Worm (Caenorhabditis elegans) whole organism, L1 larva: ENCODE measurements around the gene nfya-1.

Experiments
- C04F5.9 ChIP-seq: sonication (generic microtip); optimal IDR thresholded peaks from 2 replicates; lab custom pipeline; 2016; ENCODE audit warnings: missing genetic modification characterization, missing compliant biosample characterization
- C16A3.4 ChIP-seq: fragments of 150-350 bp; optimal IDR thresholded peaks from 2 replicates; lab custom pipeline; 2014; ENCODE audit warnings: missing biosample characterization, missing genetic modification characterization
- F16B12.6 ChIP-seq: fragments of 150-350 bp; optimal IDR thresholded peaks from 2 replicates; lab custom pipeline; 2014; ENCODE audit warnings: missing biosample characterization, missing genetic modification characterization
- aha-1 ChIP-seq: fragments of 150-350 bp; optimal IDR thresholded peaks from 2 replicates; lab custom pipeline; 2014; ENCODE audit warnings: missing biosample characterization, missing genetic modification characterization
- blmp-1 ChIP-seq: fragments of 150-350 bp; optimal IDR thresholded peaks from 2 replicates; lab custom pipeline; 2014; ENCODE audit warnings: missing biosample characterization, missing genetic modification characterization
- ceh-8 ChIP-seq: fragments of 200-800 bp; sonication (Bioruptor generic); optimal IDR thresholded peaks from 2 replicates; lab custom pipeline; 2018; ENCODE audit warnings: mild to moderate bottlenecking, missing genetic modification characterization, moderate library complexity, missing compliant biosample characterization
- ceh-82 ChIP-seq, 3 experiments: fragments of 150-350 bp in 1 of 3; sonication (generic microtip) in 2 of 3; optimal IDR thresholded peaks; 2 replicates each; lab custom pipeline; 2014 to 2017; ENCODE audit warnings: missing biosample characterization in 3 of 3, missing genetic modification characterization in 3 of 3
- ceh-90 ChIP-seq: sonication (generic microtip); optimal IDR thresholded peaks from 2 replicates; lab custom pipeline; 2016; ENCODE audit warnings: missing genetic modification characterization, missing compliant biosample characterization
- dsc-1 ChIP-seq: sonication (generic microtip); optimal IDR thresholded peaks from 2 replicates; lab custom pipeline; 2016; ENCODE audit warnings: mild to moderate bottlenecking, missing genetic modification characterization, missing compliant biosample characterization
- efl-1 ChIP-seq, 4 experiments: fragments of 150-350 bp; optimal IDR thresholded peaks in 3 of 4; peaks in 1 of 4; 1 replicate in 1 of 4; 2 replicates in 3 of 4; lab custom pipeline; 2014; ENCODE audit warnings: missing biosample characterization in 2 of 4, missing genetic modification characterization in 2 of 4, missing genetic modification reagents in 2 of 4
- egl-13 ChIP-seq: sonication (generic microtip); optimal IDR thresholded peaks from 2 replicates; lab custom pipeline; 2016; ENCODE audit warnings: missing genotype, missing genetic modification reagents, missing genetic modification characterization, missing compliant biosample characterization
- egl-27 ChIP-seq, 2 experiments: fragments of 150-350 bp in 1 of 2; sonication (generic microtip); optimal IDR thresholded peaks; 3 replicates each; lab custom pipeline; 2017 to 2018; ENCODE audit warnings: missing biosample characterization in 2 of 2, missing genetic modification characterization in 2 of 2, missing genetic modification reagents in 2 of 2
- elt-2 ChIP-seq: sonication (generic microtip); optimal IDR thresholded peaks from 2 replicates; lab custom pipeline; 2016; ENCODE audit warnings: missing genetic modification characterization, mild to moderate bottlenecking, inconsistent platforms, missing compliant biosample characterization, missing genetic modification reagents
- elt-3 ChIP-seq, 6 experiments: fragments of 150-350 bp in 1 of 6; sonication (generic microtip); optimal IDR thresholded peaks; 2 replicates each; lab custom pipeline; 2017 to 2018; ENCODE audit warnings: missing biosample characterization in 6 of 6, missing genetic modification characterization in 6 of 6, inconsistent platforms in 1 of 6
- fkh-10 ChIP-seq: sonication (generic microtip); optimal IDR thresholded peaks from 2 replicates; lab custom pipeline; 2017; ENCODE audit warnings: missing biosample characterization, missing genetic modification reagents, missing genetic modification characterization
- fkh-4 ChIP-seq: sonication (generic microtip); optimal IDR thresholded peaks from 2 replicates; lab custom pipeline; 2016; ENCODE audit warnings: missing compliant biosample characterization, missing genetic modification characterization, borderline replicate concordance
- fos-1 ChIP-seq: fragments of 150-350 bp; optimal IDR thresholded peaks from 2 replicates; lab custom pipeline; 2014; ENCODE audit warnings: missing biosample characterization, missing genetic modification characterization
- grh-1 ChIP-seq: fragments of 200-800 bp; sonication (Bioruptor generic); IDR thresholded peaks from 2 replicates; pipeline ENCODE4 v1.3.6; 2022; ENCODE audit warnings: missing genetic modification reagents, missing genetic modification characterization, missing compliant biosample characterization
- hlh-4 ChIP-seq: sonication (generic microtip); optimal IDR thresholded peaks from 2 replicates; lab custom pipeline; 2016; ENCODE audit warnings: mild to moderate bottlenecking, missing genetic modification characterization, missing compliant biosample characterization
- hpl-2 ChIP-seq: fragments of 150-350 bp; optimal IDR thresholded peaks from 2 replicates; lab custom pipeline; 2014; ENCODE audit warnings: missing biosample characterization, missing genetic modification reagents, missing genetic modification characterization
- irx-1 ChIP-seq: sonication (generic microtip); optimal IDR thresholded peaks from 2 replicates; lab custom pipeline; 2016; ENCODE audit warnings: missing genetic modification characterization, missing compliant biosample characterization
- jun-1 ChIP-seq: fragments of 150-350 bp; optimal IDR thresholded peaks from 2 replicates; lab custom pipeline; 2014; ENCODE audit warnings: missing biosample characterization, missing genetic modification reagents, missing genetic modification characterization
- lin-13 ChIP-seq: fragments of 150-350 bp; optimal IDR thresholded peaks from 2 replicates; lab custom pipeline; 2014; ENCODE audit warnings: missing biosample characterization, missing genetic modification reagents, missing genetic modification characterization
- lin-14 ChIP-seq: fragments of 200-800 bp; sonication (Bioruptor generic); optimal IDR thresholded peaks from 2 replicates; lab custom pipeline; 2018; ENCODE audit warnings: mild to moderate bottlenecking, missing genetic modification characterization, moderate library complexity, missing compliant biosample characterization
- lin-15B ChIP-seq: fragments of 150-350 bp; sonication (generic microtip); optimal IDR thresholded peaks from 3 replicates; lab custom pipeline; 2014; ENCODE audit warnings: missing biosample characterization, missing genetic modification characterization
- lin-35 ChIP-seq, 2 experiments: fragments of 150-350 bp; optimal IDR thresholded peaks; 2 replicates each; lab custom pipeline; 2014; ENCODE audit warnings: missing biosample characterization in 2 of 2, missing genetic modification characterization in 2 of 2, missing genetic modification reagents in 2 of 2
- lir-3 ChIP-seq: sonication (generic microtip); optimal IDR thresholded peaks from 2 replicates; lab custom pipeline; 2016; ENCODE audit warnings: mild to moderate bottlenecking, missing genetic modification characterization, moderate library complexity, missing compliant biosample characterization; ENCODE audit not compliant: poor library complexity
- lsy-2 ChIP-seq, 2 experiments: fragments of 150-350 bp; optimal IDR thresholded peaks; 2 replicates each; lab custom pipeline; 2014; ENCODE audit warnings: missing biosample characterization in 2 of 2, missing genetic modification characterization in 2 of 2
- mdl-1 ChIP-seq, 2 experiments: fragments of 150-350 bp; optimal IDR thresholded peaks; 2 replicates each; lab custom pipeline; 2014 to 2017; ENCODE audit warnings: missing biosample characterization in 2 of 2, missing genetic modification characterization in 2 of 2, inconsistent platforms in 1 of 2
- mef-2 ChIP-seq: fragments of 150-350 bp; optimal IDR thresholded peaks from 2 replicates; lab custom pipeline; 2014; ENCODE audit warnings: missing biosample characterization, missing genetic modification characterization
- mep-1 ChIP-seq: fragments of 150-350 bp; optimal IDR thresholded peaks from 2 replicates; lab custom pipeline; 2014; ENCODE audit warnings: missing biosample characterization, missing genetic modification characterization
- nhr-11 ChIP-seq: fragments of 150-350 bp; optimal IDR thresholded peaks from 2 replicates; lab custom pipeline; 2014; ENCODE audit warnings: missing biosample characterization, missing genetic modification characterization
- nhr-12 ChIP-seq: sonication (generic microtip); optimal IDR thresholded peaks from 2 replicates; lab custom pipeline; 2017; ENCODE audit warnings: missing biosample characterization, missing genetic modification characterization
- nhr-237 ChIP-seq: fragments of 150-350 bp; optimal IDR thresholded peaks from 2 replicates; lab custom pipeline; 2014; ENCODE audit warnings: missing biosample characterization, missing genetic modification characterization
- nhr-71 ChIP-seq: sonication (generic microtip); optimal IDR thresholded peaks from 2 replicates; lab custom pipeline; 2016; ENCODE audit warnings: mild to moderate bottlenecking, missing genetic modification characterization, moderate library complexity, missing compliant biosample characterization
- nhr-76 ChIP-seq: sonication (generic microtip); optimal IDR thresholded peaks from 2 replicates; lab custom pipeline; 2017; ENCODE audit warnings: missing biosample characterization, missing genetic modification characterization
- nhr-84 ChIP-seq: sonication (generic microtip); optimal IDR thresholded peaks from 2 replicates; lab custom pipeline; 2017; ENCODE audit warnings: missing biosample characterization, missing genetic modification characterization
- nhr-85 ChIP-seq: sonication (generic microtip); peaks from one replicate; lab custom pipeline; 2016; ENCODE audit warnings: missing genetic modification characterization, inconsistent platforms, missing compliant biosample characterization
- pag-3 ChIP-seq: sonication (generic microtip); optimal IDR thresholded peaks from 2 replicates; lab custom pipeline; 2017; ENCODE audit warnings: missing genetic modification characterization, mild to moderate bottlenecking, missing compliant biosample characterization, antibody characterized with exemption, borderline replicate concordance; ENCODE audit not compliant: insufficient read depth
- pax-3 ChIP-seq: fragments of 200-800 bp; sonication (Bioruptor generic); optimal IDR thresholded peaks from 2 replicates; lab custom pipeline; 2018; ENCODE audit warnings: mild to moderate bottlenecking, missing genetic modification characterization, moderate library complexity, missing compliant biosample characterization
- skn-1 ChIP-seq: fragments of 150-350 bp; optimal IDR thresholded peaks from 2 replicates; lab custom pipeline; 2014; ENCODE audit warnings: missing biosample characterization, missing genetic modification characterization
- sox-4 ChIP-seq: sonication (generic microtip); optimal IDR thresholded peaks from 2 replicates; lab custom pipeline; 2016; ENCODE audit warnings: missing genetic modification characterization, missing compliant biosample characterization
- sptf-1 ChIP-seq: fragments of 150-350 bp; optimal IDR thresholded peaks from 2 replicates; lab custom pipeline; 2014; ENCODE audit warnings: missing biosample characterization, missing genetic modification characterization
- sup-37 ChIP-seq: fragments of 200-800 bp; sonication (Bioruptor generic); optimal IDR thresholded peaks from 2 replicates; lab custom pipeline; 2018; ENCODE audit warnings: mild to moderate bottlenecking, missing genetic modification characterization, missing compliant biosample characterization
- swsn-7 ChIP-seq: sonication (generic microtip); optimal IDR thresholded peaks from 2 replicates; lab custom pipeline; 2016; ENCODE audit warnings: missing genetic modification characterization, missing compliant biosample characterization
- tlp-1 ChIP-seq: fragments of 150-350 bp; optimal IDR thresholded peaks from 2 replicates; lab custom pipeline; 2014; ENCODE audit warnings: missing biosample characterization, missing genetic modification characterization
- unc-86 ChIP-seq: sonication (generic microtip); optimal IDR thresholded peaks from 2 replicates; lab custom pipeline; 2016; ENCODE audit warnings: missing genetic modification characterization, missing compliant biosample characterization
- vab-15 ChIP-seq: sonication (generic microtip); optimal IDR thresholded peaks from 2 replicates; lab custom pipeline; 2017; ENCODE audit warnings: missing genotype, mild to moderate bottlenecking, missing genetic modification characterization, missing compliant biosample characterization
- zag-1 ChIP-seq: fragments of 150-350 bp; optimal IDR thresholded peaks from 2 replicates; lab custom pipeline; 2014; ENCODE audit warnings: missing biosample characterization, missing genetic modification characterization
- zip-4 ChIP-seq: fragments of 200-800 bp; sonication (Bioruptor generic); optimal IDR thresholded peaks from 2 replicates; lab custom pipeline; 2018; ENCODE audit warnings: mild to moderate bottlenecking, missing genetic modification characterization, moderate library complexity, missing compliant biosample characterization
- ztf-4 ChIP-seq: fragments of 150-350 bp; optimal IDR thresholded peaks from 2 replicates; lab custom pipeline; 2014; ENCODE audit warnings: missing biosample characterization, missing genetic modification characterization

The nfya-1 gene

ce11 chrX:11937343-11937935 lies 9.2 kb downstream of the nfya-1 start:
- TF ChIP-seq ceh-8 (GFP tag; lab: Kevin White, UChicago) (peak; percentile 99), unc-86 (tag; lab: Kevin White, UChicago) (peak; percentile 95), swsn-7 (tag; lab: Kevin White, UChicago) (peak; percentile 98), pax-3 (peak; percentile 92), zag-1 (tag; lab: Kevin White, UChicago) (peak; percentile 79), fkh-4 (peak; percentile 92), egl-27 (tag; optimal IDR thresholded peaks at IDR 0.05; lab: Kevin White, UChicago) (peak; percentile 81 to 98), fkh-10 (GFP tag; lab: Kevin White, UChicago) (peak; percentile 99), ceh-90 (tag; lab: Kevin White, UChicago) (peak; percentile 54), nhr-85 (tag; lab: Kevin White, UChicago) (peak; percentile 97), ceh-82 (tag; optimal IDR thresholded peaks at IDR 0.05; lab: Kevin White, UChicago) (peak; percentile 99), jun-1 (peak; percentile 100), lir-3 (tag; lab: Kevin White, UChicago) (peak; percentile 93), vab-15 (tag; lab: Kevin White, UChicago) (peak; percentile 70), nhr-12 (peak; percentile 81), nhr-11 (peak; percentile 99), egl-13 (peak; percentile 96), sup-37 (GFP tag; lab: Kevin White, UChicago) (peak; percentile 87), C16A3.4 (tag; lab: Kevin White, UChicago) (peak; percentile 99), pag-3 (tag; lab: Kevin White, UChicago) (no peak), fos-1 (peak; percentile 99), blmp-1 (tag; lab: Kevin White, UChicago) (peak; percentile 55), nhr-76 (tag; lab: Kevin White, UChicago) (peak; percentile 92), hpl-2 (GFP tag; lab: Kevin White, UChicago) (peak; percentile 100), dsc-1 (tag; lab: Kevin White, UChicago) (peak; percentile 100), skn-1 (tag; lab: Kevin White, UChicago) (peak; percentile 99), ztf-4 (tag; lab: Kevin White, UChicago) (peak; percentile 99), lin-35 (GFP tag; optimal IDR thresholded peaks at IDR 0.05; lab: Kevin White, UChicago) (peak; percentile 65 to 93), irx-1 (tag; lab: Kevin White, UChicago) (peak; percentile 98), efl-1 (optimal IDR thresholded peaks at IDR 0.05; lab: Kevin White, UChicago) (peak; percentile 85 to 89), efl-1 (GFP tag; optimal IDR thresholded peaks at IDR 0.05 in 1 of 2; lab: Kevin White, UChicago) (peak; percentile 48 to 97), lin-14 (peak; percentile 96), hlh-4 (tag; lab: Kevin White, UChicago) (peak; percentile 87), mef-2 (peak; percentile 78), C04F5.9 (peak; percentile 91), tlp-1 (tag; lab: Kevin White, UChicago) (no peak), lin-15B (tag; lab: Kevin White, UChicago) (peak; percentile 6), mdl-1 (tag; optimal IDR thresholded peaks at IDR 0.05; lab: Kevin White, UChicago) (peak in 1 of 2 experiments; percentile 93), mep-1 (tag; lab: Kevin White, UChicago) (peak; percentile 100), grh-1 (GFP tag; lab: Robert Waterston, UW) (peak; percentile 96), nhr-84 (peak; percentile 73), elt-3 (tag; optimal IDR thresholded peaks at IDR 0.05; lab: Kevin White, UChicago) (peak in 5 of 6 experiments; percentile 92 to 99 (median 97)), aha-1 (tag; lab: Kevin White, UChicago) (peak; percentile 66), lsy-2 (tag; optimal IDR thresholded peaks at IDR 0.05; lab: Kevin White, UChicago) (peak; percentile 94), sptf-1 (no peak), elt-2 (tag; lab: Kevin White, UChicago) (peak; percentile 94), sox-4 (tag; lab: Kevin White, UChicago) (peak; percentile 99), F16B12.6 (tag; lab: Kevin White, UChicago) (peak; percentile 66), nhr-71 (tag; lab: Kevin White, UChicago) (peak; percentile 98), lin-13 (peak; percentile 97), zip-4 (GFP tag; lab: Kevin White, UChicago) (peak; percentile 95), nhr-237 (peak; percentile 97)
